Fruit fly (Drosophila melanogaster): ENCODE data around the gene Sfp65A.
A peak's percentile ranks its signal among the peaks of the same experiment; 100 is the strongest.

Sfp65A gene

dm6 chr3L:6358501-6358900, 8.4 kb downstream of the Sfp65A start (continued):
- TF ChIP-seq CG11762 (GFP tag; optimal IDR thresholded peaks at IDR 0.05; ENCODE audit: insufficient read depth) (peak; percentile 55), net (GFP tag; optimal IDR thresholded peaks at IDR 0.05) (peak; percentile 62), CG10631 (GFP tag; optimal IDR thresholded peaks at IDR 0.05) (peak; percentile 82), CG8119 (GFP tag; IDR thresholded peaks at IDR 0.05) (peak; percentile 81), salr (GFP tag; optimal IDR thresholded peaks at IDR 0.05) (peak; percentile 22 to 53), Ets21C (GFP tag; optimal IDR thresholded peaks at IDR 0.05) (peak; percentile 26), spab (GFP tag; optimal IDR thresholded peaks at IDR 0.05) (peak; percentile 75), lz (GFP tag; optimal IDR thresholded peaks at IDR 0.05) (peak; percentile 59), CG9139 (GFP tag; optimal IDR thresholded peaks at IDR 0.05) (peak; percentile 67), achi (GFP tag; optimal IDR thresholded peaks at IDR 0.05) (peak; percentile 74), cyc (GFP tag; optimal IDR thresholded peaks at IDR 0.05) (peak; percentile 50), Hr39 (GFP tag; optimal IDR thresholded peaks at IDR 0.05) (peak; percentile 38), Hr4 (GFP tag; optimal IDR thresholded peaks at IDR 0.05) (peak; percentile 51), CG6792 (GFP tag; optimal IDR thresholded peaks at IDR 0.05) (peak; percentile 67), fd59A (GFP tag; optimal IDR thresholded peaks at IDR 0.05) (peak; percentile 75), eg (GFP tag; IDR thresholded peaks at IDR 0.05) (peak; percentile 80), CG15336 (GFP tag; IDR thresholded peaks at IDR 0.05) (peak; percentile 79), CG6854 (GFP tag; optimal IDR thresholded peaks at IDR 0.05) (no peak), fkh (GFP tag; optimal IDR thresholded peaks at IDR 0.05) (no peak)

- peak; percentile 88 for TF ChIP-seq svp (GFP tag)
- no peak for TF ChIP-seq fd85E (GFP tag; optimal IDR thresholded peaks at IDR 0.05)
- peak; percentile 3 for TF ChIP-seq dac (GFP tag; optimal IDR thresholded peaks at IDR 0.05)
- TF ChIP-seq Sox15 (GFP tag; optimal IDR thresholded peaks at IDR 0.05), result peak; percentile 13
- peak; percentile 53; the same call in 2 of the 3 replicates for TF ChIP-seq eg (GFP tag; IDR thresholded peaks at IDR 0.05)
- TF ChIP-seq CG3032 (tag; optimal IDR thresholded peaks at IDR 0.05), result peak; percentile 53
- TF ChIP-seq CG10631 (GFP tag; optimal IDR thresholded peaks at IDR 0.05), result peak; percentile 66
- peak; percentile 7 for TF ChIP-seq Eip93F (GFP tag; optimal IDR thresholded peaks at IDR 0.05)
- peak; percentile 62 for TF ChIP-seq Smox (GFP tag; optimal IDR thresholded peaks at IDR 0.05)
- TF ChIP-seq OdsH (GFP tag; optimal IDR thresholded peaks at IDR 0.05), result peak; percentile 61
- peak; percentile 63 for TF ChIP-seq CG11902 (GFP tag; optimal IDR thresholded peaks at IDR 0.05)
- peak; percentile 76 for TF ChIP-seq Ets96B (tag; optimal IDR thresholded peaks at IDR 0.05)
- peak; percentile 77 for TF ChIP-seq Met (GFP tag; optimal IDR thresholded peaks at IDR 0.05)
- peak; percentile 68 for TF ChIP-seq CG6792 (GFP tag; optimal IDR thresholded peaks at IDR 0.05)
- peak; percentile 40; the same call in 1 of the 2 replicates for TF ChIP-seq CG15336 (GFP tag; IDR thresholded peaks at IDR 0.05)
- TF ChIP-seq CG4318 (GFP tag; optimal IDR thresholded peaks at IDR 0.05), result no peak
- TF ChIP-seq lz (GFP tag; optimal IDR thresholded peaks at IDR 0.05), result peak; percentile 79
- peak; percentile 84 for TF ChIP-seq CG6854 (GFP tag; optimal IDR thresholded peaks at IDR 0.05)
- peak in 1 of 2 experiments; percentile 26 for TF ChIP-seq ss (GFP tag; optimal IDR thresholded peaks at IDR 0.05)
- TF ChIP-seq Eip75B (GFP tag; optimal IDR thresholded peaks at IDR 0.05), result peak; percentile 83
- peak; percentile 81 for TF ChIP-seq CG3919 (GFP tag; optimal IDR thresholded peaks at IDR 0.05)
- peak; percentile 46 for TF ChIP-seq CG31627 (GFP tag; optimal IDR thresholded peaks at IDR 0.05)
- peak; percentile 33 for TF ChIP-seq CG8319 (GFP tag; optimal IDR thresholded peaks at IDR 0.05)
- peak; percentile 56 for TF ChIP-seq Ets21C (GFP tag; optimal IDR thresholded peaks at IDR 0.05)
- peak; percentile 89 for TF ChIP-seq cyc (GFP tag; optimal IDR thresholded peaks at IDR 0.05)
- TF ChIP-seq dsx (GFP tag; optimal IDR thresholded peaks at IDR 0.05; ENCODE audit: poor library complexity, severe bottlenecking), result peak; percentile 41
- peak; percentile 41 for TF ChIP-seq CG16779 (tag; optimal IDR thresholded peaks at IDR 0.05)
- peak; percentile 10 for TF ChIP-seq Hr4 (GFP tag; optimal IDR thresholded peaks at IDR 0.05)
- TF ChIP-seq pdm3 (GFP tag; optimal IDR thresholded peaks at IDR 0.05), result peak; percentile 46
- TF ChIP-seq Blimp-1 (GFP tag; optimal IDR thresholded peaks at IDR 0.05), result peak; percentile 68
- TF ChIP-seq fkh (GFP tag; optimal IDR thresholded peaks at IDR 0.05), result no peak
- TF ChIP-seq CG6163 (GFP tag; IDR thresholded peaks at IDR 0.05), result peak; percentile 81
- TF ChIP-seq CG32006 (GFP tag; optimal IDR thresholded peaks at IDR 0.05), result peak; percentile 41
- peak; percentile 44 for TF ChIP-seq Sox14 (GFP tag; optimal IDR thresholded peaks at IDR 0.05)
- TF ChIP-seq spab (GFP tag; optimal IDR thresholded peaks at IDR 0.05), result peak; percentile 61
- peak; percentile 36 for TF ChIP-seq net (GFP tag; optimal IDR thresholded peaks at IDR 0.05)
- TF ChIP-seq topi (GFP tag; optimal IDR thresholded peaks at IDR 0.05), result peak; percentile 87
- peak; percentile 39 for TF ChIP-seq Sox102F (GFP tag; optimal IDR thresholded peaks at IDR 0.05)
- TF ChIP-seq achi (GFP tag; optimal IDR thresholded peaks at IDR 0.05), result peak; percentile 56
- peak; percentile 40 for TF ChIP-seq CG6808 (GFP tag; optimal IDR thresholded peaks at IDR 0.05)
- TF ChIP-seq CG11294 (GFP tag; IDR thresholded peaks at IDR 0.05), result no peak
- TF ChIP-seq CG7368 (GFP tag; optimal IDR thresholded peaks at IDR 0.05), result peak; percentile 2
These were observed 9.1 kb downstream of the Sfp65A start for dm6 chr3L:6359205-6359604.
